Fruit fly (Drosophila melanogaster) whole organism, prepupa: ENCODE data around the gene CG5455.

ENCODE experiments used
- CG10669 ChIP-seq: fragments of 200-800 bp; sonication (Bioruptor generic); optimal IDR thresholded peaks from 3 replicates; lab custom pipeline; 2018; ENCODE audit warnings: missing biosample characterization, mild to moderate bottlenecking, missing genetic modification characterization, moderate library complexity
- CG1621 ChIP-seq: fragments of 200-800 bp; sonication (Bioruptor generic); optimal IDR thresholded peaks from 3 replicates; lab custom pipeline; 2018; ENCODE audit warnings: missing biosample characterization, mild to moderate bottlenecking, missing genetic modification characterization
- CG16779 ChIP-seq: fragments of 200-800 bp; sonication (Bioruptor generic); optimal IDR thresholded peaks from 3 replicates; lab custom pipeline; 2017; ENCODE audit warnings: missing biosample characterization, mild to moderate bottlenecking, missing genetic modification characterization
- CG6163 ChIP-seq: fragments of 200-800 bp; sonication (Bioruptor generic); IDR thresholded peaks from 3 replicates; pipeline ENCODE4 v1.3.6; 2022; ENCODE audit warnings: missing biosample characterization, missing genetic modification characterization
- Eip93F ChIP-seq: fragments of 200-800 bp; sonication (Bioruptor generic); optimal IDR thresholded peaks from 2 replicates; lab custom pipeline; 2016; ENCODE audit warnings: missing biosample characterization, mild to moderate bottlenecking, missing genetic modification characterization
- Hr39 ChIP-seq: fragments of 200-800 bp; sonication (Bioruptor generic); optimal IDR thresholded peaks from 2 replicates; lab custom pipeline; 2016; ENCODE audit warnings: missing biosample characterization, missing genetic modification characterization
- Hr4 ChIP-seq: fragments of 200-800 bp; sonication (Bioruptor generic); optimal IDR thresholded peaks from 3 replicates; lab custom pipeline; 2016; ENCODE audit warnings: missing biosample characterization, missing genetic modification characterization
- achi ChIP-seq: fragments of 200-800 bp; sonication (Bioruptor generic); optimal IDR thresholded peaks from 3 replicates; lab custom pipeline; 2016; ENCODE audit warnings: missing biosample characterization, missing genetic modification characterization
- eg ChIP-seq: fragments of 200-800 bp; sonication (Bioruptor generic); IDR thresholded peaks from 3 replicates; pipeline ENCODE4 v1.3.6; 2022; ENCODE audit warnings: missing biosample characterization, missing genetic modification characterization
- fd59A ChIP-seq: fragments of 200-800 bp; sonication (Bioruptor generic); optimal IDR thresholded peaks from 2 replicates; lab custom pipeline; 2017; ENCODE audit warnings: missing biosample characterization, mild to moderate bottlenecking, missing genetic modification characterization, missing genetic modification reagents
- fd85E ChIP-seq: fragments of 200-800 bp; sonication (Bioruptor generic); optimal IDR thresholded peaks from 3 replicates; lab custom pipeline; 2016; ENCODE audit warnings: missing biosample characterization, missing genetic modification characterization
- svp ChIP-seq: fragments of 200-800 bp; sonication (Bioruptor generic); peaks from one replicate; lab custom pipeline; 2016; ENCODE audit warnings: missing biosample characterization, missing genetic modification characterization

- TF ChIP-seq svp (peak; percentile 88), eg (0 out of 3 replicates have a peak, but pooled peaks have one; percentile 32), Eip93F (no peak), CG1621 (peak; percentile 59), fd85E (GFP tag; lab: Kevin White, UChicago) (no peak), CG10669 (GFP tag; lab: Kevin White, UChicago) (peak; percentile 62), CG6163 (peak; percentile 75; the same call in 2 of the 3 replicates), achi (GFP tag; lab: Kevin White, UChicago) (peak; percentile 55), CG16779 (tag; lab: Kevin White, UChicago) (no peak), fd59A (peak; percentile 51), Hr39 (GFP tag; lab: Kevin White, UChicago) (peak; percentile 67), Hr4 (GFP tag; lab: Kevin White, UChicago) (peak; percentile 31)
These were observed 46.5 kb downstream of the CG5455 start for dm6 chr3R:26507838-26508237.
